Fruit fly (Drosophila melanogaster) whole organism, prepupa: Measurements from ENCODE around the gene CG9743.

Experiments used
- Blimp-1 ChIP-seq: fragments of 200-800 bp; sonication (Bioruptor generic); optimal IDR thresholded peaks from 3 replicates; lab custom pipeline; 2017; ENCODE audit warnings: missing biosample characterization, missing genetic modification characterization, mild to moderate bottlenecking, moderate library complexity, missing genetic modification reagents
- CG10631 ChIP-seq: fragments of 200-800 bp; sonication (Bioruptor generic); optimal IDR thresholded peaks from 2 replicates; lab custom pipeline; 2016; ENCODE audit warnings: missing biosample characterization, missing genetic modification characterization
- CG11294 ChIP-seq: fragments of 200-800 bp; sonication (Bioruptor generic); IDR thresholded peaks from 2 replicates; pipeline ENCODE4 v1.3.6; 2022; ENCODE audit warnings: missing biosample characterization, missing genetic modification characterization
- CG11762 ChIP-seq: fragments of 200-800 bp; sonication (Bioruptor generic); optimal IDR thresholded peaks from 3 replicates; lab custom pipeline; 2016; ENCODE audit warnings: missing biosample characterization, missing genetic modification characterization; ENCODE audit not compliant: insufficient read depth
- CG15336 ChIP-seq: fragments of 200-800 bp; sonication (Bioruptor generic); IDR thresholded peaks from 2 replicates; pipeline ENCODE4 v1.3.6; 2022; ENCODE audit warnings: missing biosample characterization, missing genetic modification characterization
- CG31627 ChIP-seq: fragments of 200-800 bp; sonication (Bioruptor generic); optimal IDR thresholded peaks from 3 replicates; lab custom pipeline; 2016; ENCODE audit warnings: missing biosample characterization, missing genetic modification characterization
- CG32006 ChIP-seq: fragments of 200-800 bp; sonication (Bioruptor generic); optimal IDR thresholded peaks from 3 replicates; lab custom pipeline; 2017; ENCODE audit warnings: missing biosample characterization, mild to moderate bottlenecking, missing genetic modification characterization
- CG34406 ChIP-seq: fragments of 200-800 bp; sonication (Bioruptor generic); optimal IDR thresholded peaks from 3 replicates; lab custom pipeline; 2016; ENCODE audit warnings: missing biosample characterization, missing genetic modification characterization
- CG3919 ChIP-seq: fragments of 200-800 bp; sonication (Bioruptor generic); optimal IDR thresholded peaks from 3 replicates; lab custom pipeline; 2016; ENCODE audit warnings: missing biosample characterization, missing genetic modification characterization
- CG6163 ChIP-seq: fragments of 200-800 bp; sonication (Bioruptor generic); IDR thresholded peaks from 3 replicates; pipeline ENCODE4 v1.3.6; 2022; ENCODE audit warnings: missing biosample characterization, missing genetic modification characterization
- CG6276 ChIP-seq: fragments of 200-800 bp; sonication (Bioruptor generic); optimal IDR thresholded peaks from 2 replicates; lab custom pipeline; 2017; ENCODE audit warnings: missing biosample characterization, mild to moderate bottlenecking, missing genetic modification characterization
- CG6792 ChIP-seq: fragments of 200-800 bp; sonication (Bioruptor generic); optimal IDR thresholded peaks from 3 replicates; lab custom pipeline; 2016; ENCODE audit warnings: missing biosample characterization, missing genetic modification characterization
- CG6808 ChIP-seq: fragments of 200-800 bp; sonication (Bioruptor generic); optimal IDR thresholded peaks from 3 replicates; lab custom pipeline; 2017; ENCODE audit warnings: missing biosample characterization, missing genetic modification characterization, mild to moderate bottlenecking, moderate library complexity, missing genetic modification reagents
- CG6854 ChIP-seq: fragments of 200-800 bp; sonication (Bioruptor generic); optimal IDR thresholded peaks from 2 replicates; lab custom pipeline; 2017; ENCODE audit warnings: missing biosample characterization, mild to moderate bottlenecking, missing genetic modification characterization
- CG8632 ChIP-seq: fragments of 200-800 bp; sonication (Bioruptor generic); optimal IDR thresholded peaks from 3 replicates; lab custom pipeline; 2016; ENCODE audit warnings: missing biosample characterization, missing genetic modification characterization
- CG9139 ChIP-seq: fragments of 200-800 bp; sonication (Bioruptor generic); optimal IDR thresholded peaks from 3 replicates; lab custom pipeline; 2017; ENCODE audit warnings: missing biosample characterization, mild to moderate bottlenecking, missing genetic modification characterization
- Eip75B ChIP-seq: fragments of 200-800 bp; sonication (Bioruptor generic); optimal IDR thresholded peaks from 3 replicates; lab custom pipeline; 2016; ENCODE audit warnings: missing biosample characterization, missing genetic modification characterization
- Eip78C ChIP-seq: fragments of 200-800 bp; sonication (Bioruptor generic); peaks from one replicate; lab custom pipeline; 2016; ENCODE audit warnings: missing biosample characterization, missing genetic modification characterization
- Eip93F ChIP-seq: fragments of 200-800 bp; sonication (Bioruptor generic); optimal IDR thresholded peaks from 2 replicates; lab custom pipeline; 2016; ENCODE audit warnings: missing biosample characterization, mild to moderate bottlenecking, missing genetic modification characterization
- Ets96B ChIP-seq: fragments of 200-800 bp; optimal IDR thresholded peaks from 2 replicates; lab custom pipeline; 2019; ENCODE audit warnings: missing biosample characterization, mild to moderate bottlenecking, missing genetic modification characterization, moderate library complexity
- Hr38 ChIP-seq: sonication (Bioruptor generic); optimal IDR thresholded peaks from 2 replicates; lab custom pipeline; 2016; ENCODE audit warnings: missing biosample characterization, missing genetic modification characterization
- Hr4 ChIP-seq: fragments of 200-800 bp; sonication (Bioruptor generic); optimal IDR thresholded peaks from 3 replicates; lab custom pipeline; 2016; ENCODE audit warnings: missing biosample characterization, missing genetic modification characterization
- OdsH ChIP-seq: fragments of 200-800 bp; sonication (Bioruptor generic); optimal IDR thresholded peaks from 3 replicates; lab custom pipeline; 2016; ENCODE audit warnings: missing biosample characterization, missing genetic modification characterization
- Sox14 ChIP-seq: fragments of 200-800 bp; sonication (Bioruptor generic); optimal IDR thresholded peaks from 3 replicates; lab custom pipeline; 2016; ENCODE audit warnings: missing biosample characterization, missing genetic modification characterization
- acj6 ChIP-seq: fragments of 200-800 bp; sonication (Bioruptor generic); optimal IDR thresholded peaks from 3 replicates; lab custom pipeline; 2016; ENCODE audit warnings: missing biosample characterization, missing genetic modification characterization
- cyc ChIP-seq: fragments of 200-800 bp; sonication (Bioruptor generic); optimal IDR thresholded peaks from 3 replicates; lab custom pipeline; 2016; ENCODE audit warnings: missing biosample characterization, missing genetic modification characterization
- eg ChIP-seq: fragments of 200-800 bp; sonication (Bioruptor generic); IDR thresholded peaks from 3 replicates; pipeline ENCODE4 v1.3.6; 2022; ENCODE audit warnings: missing biosample characterization, missing genetic modification characterization
- esn ChIP-seq: fragments of 200-800 bp; sonication (Bioruptor generic); optimal IDR thresholded peaks from 2 replicates; lab custom pipeline; 2016; ENCODE audit warnings: missing biosample characterization, mild to moderate bottlenecking, missing genetic modification characterization, moderate library complexity
- fd59A ChIP-seq: fragments of 200-800 bp; sonication (Bioruptor generic); optimal IDR thresholded peaks from 2 replicates; lab custom pipeline; 2017; ENCODE audit warnings: missing biosample characterization, mild to moderate bottlenecking, missing genetic modification characterization, missing genetic modification reagents
- fd85E ChIP-seq: fragments of 200-800 bp; sonication (Bioruptor generic); optimal IDR thresholded peaks from 3 replicates; lab custom pipeline; 2016; ENCODE audit warnings: missing biosample characterization, missing genetic modification characterization
- fkh ChIP-seq: fragments of 200-800 bp; sonication (Bioruptor generic); optimal IDR thresholded peaks from 3 replicates; lab custom pipeline; 2017; ENCODE audit warnings: missing biosample characterization, mild to moderate bottlenecking, missing genetic modification characterization, moderate library complexity
- salr ChIP-seq, 2 experiments: fragments of 200-800 bp; sonication (Bioruptor generic); optimal IDR thresholded peaks; 3 replicates each; lab custom pipeline; 2016 to 2018; ENCODE audit warnings: missing biosample characterization in 2 of 2, missing genetic modification characterization in 2 of 2, mild to moderate bottlenecking in 1 of 2
- ss ChIP-seq, 2 experiments: fragments of 200-800 bp; sonication (Bioruptor generic); optimal IDR thresholded peaks; 2 replicates in 1 of 2; 3 replicates in 1 of 2; lab custom pipeline; 2017 to 2018; ENCODE audit warnings: mild to moderate bottlenecking in 2 of 2, missing biosample characterization in 2 of 2, missing genetic modification characterization in 2 of 2, moderate library complexity in 1 of 2
- svp ChIP-seq: fragments of 200-800 bp; sonication (Bioruptor generic); peaks from one replicate; lab custom pipeline; 2016; ENCODE audit warnings: missing biosample characterization, missing genetic modification characterization

CG9743 gene

dm6 chr3R:30208766-30209484 is 6.1 kb upstream of the CG9743 start, which contains the start of gene RpS7 (continued):
- TF ChIP-seq CG32006 (GFP tag; lab: Kevin White, UChicago) (no peak), CG6808 (GFP tag; lab: Kevin White, UChicago) (peak; percentile 72), ss (GFP tag; optimal IDR thresholded peaks at IDR 0.05; lab: Kevin White, UChicago) (peak; percentile 75 to 80), acj6 (GFP tag; lab: Kevin White, UChicago) (peak; percentile 46), CG6163 (GFP tag; lab: Robert Waterston, UW) (peak; percentile 69), Blimp-1 (GFP tag; lab: Kevin White, UChicago) (peak; percentile 49), Ets96B (tag; lab: Kevin White, UChicago) (peak; percentile 39), Eip75B (GFP tag; lab: Kevin White, UChicago) (peak; percentile 37), CG6792 (peak; percentile 35), eg (peak; percentile 79), CG11294 (no peak), CG31627 (GFP tag; lab: Kevin White, UChicago) (peak; percentile 47), CG9139 (GFP tag; lab: Kevin White, UChicago) (peak; percentile 76), fd59A (GFP tag; lab: Kevin White, UChicago) (no peak), CG10631 (GFP tag; lab: Kevin White, UChicago) (peak; percentile 56), Hr38 (GFP tag; lab: Kevin White, UChicago) (no peak), CG6854 (GFP tag; lab: Kevin White, UChicago) (peak; percentile 94), OdsH (GFP tag; lab: Kevin White, UChicago) (peak; percentile 54), CG8632 (GFP tag; lab: Kevin White, UChicago) (peak; percentile 59), Sox14 (GFP tag; lab: Kevin White, UChicago) (peak; percentile 30)

DNA sequence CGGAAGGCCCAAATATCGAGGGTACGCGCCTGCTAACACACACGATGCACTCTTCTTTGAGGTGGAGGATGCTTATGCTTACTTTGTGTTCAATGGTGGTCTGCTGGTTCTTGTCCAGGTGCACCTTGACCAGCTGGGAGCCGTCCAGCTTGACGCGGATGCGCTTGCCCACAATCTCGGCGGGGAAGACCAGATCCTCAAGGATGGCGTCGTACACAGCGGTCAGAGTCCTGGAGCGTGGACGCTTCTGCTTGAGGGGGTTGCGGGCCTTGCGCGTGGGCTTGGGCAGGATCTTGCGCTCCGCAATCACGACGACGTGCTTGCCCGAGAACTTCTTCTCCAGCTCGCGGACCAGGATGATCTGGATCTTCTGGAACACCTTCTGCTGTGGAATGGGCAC is 5.2 kb upstream of the CG9743 start:
- no peak for TF ChIP-seq CG15336
- TF ChIP-seq cyc (GFP tag; lab: Kevin White, UChicago), result no peak
- TF ChIP-seq CG8632 (GFP tag; lab: Kevin White, UChicago), result no peak
- TF ChIP-seq CG34406 (GFP tag; lab: Kevin White, UChicago), result no peak
- no peak for TF ChIP-seq fd85E
- no peak for TF ChIP-seq Sox14 (GFP tag; lab: Kevin White, UChicago)
- TF ChIP-seq Hr4 (GFP tag; lab: Kevin White, UChicago), result no peak
- TF ChIP-seq svp, result no peak
- no peak for TF ChIP-seq CG11294
- TF ChIP-seq CG32006 (GFP tag; lab: Kevin White, UChicago), result no peak
- no peak for TF ChIP-seq fkh (GFP tag; lab: Kevin White, UChicago)
- no peak for TF ChIP-seq CG11762 (GFP tag; lab: Kevin White, UChicago)
- TF ChIP-seq Eip93F (GFP tag; lab: Kevin White, UChicago), result no peak
- TF ChIP-seq CG3919 (GFP tag; lab: Kevin White, UChicago), result no peak
- no peak for TF ChIP-seq CG9139 (GFP tag; lab: Kevin White, UChicago)

- peak; percentile 4 for TF ChIP-seq Eip78C (GFP tag; lab: Kevin White, UChicago)
- TF ChIP-seq esn (GFP tag; lab: Kevin White, UChicago), result peak; percentile 1
- no peak for TF ChIP-seq CG6276 (GFP tag; lab: Kevin White, UChicago)
- no peak for TF ChIP-seq ss (GFP tag; optimal IDR thresholded peaks at IDR 0.05; lab: Kevin White, UChicago)
- TF ChIP-seq CG6854 (GFP tag; lab: Kevin White, UChicago), result no peak
- TF ChIP-seq eg, result 0 out of 3 replicates have a peak, but pooled peaks have one; percentile 10
These were observed 3.1 kb upstream of the CG9743 start for dm6 chr3R:30205946-30206345.

dm6 chr3R:30204004-30204603 is 1.3 kb upstream of the CG9743 start:
- TF ChIP-seq salr (GFP tag; optimal IDR thresholded peaks at IDR 0.05; lab: Kevin White, UChicago), result no peak
- peak; percentile 19 for TF ChIP-seq svp
